Worm (Caenorhabditis elegans) whole organism, L1 larva: Measurements from ENCODE around the gene C06A8.8.

ENCODE experiments used
- ceh-82 ChIP-seq, 3 experiments: fragments of 150-350 bp in 1 of 3; sonication (generic microtip) in 2 of 3; optimal IDR thresholded peaks; 2 replicates each; lab custom pipeline; 2014 to 2017; ENCODE audit warnings: missing biosample characterization in 3 of 3, missing genetic modification characterization in 3 of 3
- elt-2 ChIP-seq: sonication (generic microtip); optimal IDR thresholded peaks from 2 replicates; lab custom pipeline; 2016; ENCODE audit warnings: missing genetic modification characterization, mild to moderate bottlenecking, inconsistent platforms, missing compliant biosample characterization, missing genetic modification reagents
- elt-3 ChIP-seq, 6 experiments: fragments of 150-350 bp in 1 of 6; sonication (generic microtip); optimal IDR thresholded peaks; 2 replicates each; lab custom pipeline; 2017 to 2018; ENCODE audit warnings: missing biosample characterization in 6 of 6, missing genetic modification characterization in 6 of 6, inconsistent platforms in 1 of 6
- lin-39 ChIP-seq: fragments of 150-350 bp; optimal IDR thresholded peaks from 2 replicates; lab custom pipeline; 2014; ENCODE audit warnings: missing biosample characterization, missing genetic modification reagents, missing genetic modification characterization
- lsy-2 ChIP-seq, 2 experiments: fragments of 150-350 bp; optimal IDR thresholded peaks; 2 replicates each; lab custom pipeline; 2014; ENCODE audit warnings: missing biosample characterization in 2 of 2, missing genetic modification characterization in 2 of 2
- nhr-237 ChIP-seq: fragments of 150-350 bp; optimal IDR thresholded peaks from 2 replicates; lab custom pipeline; 2014; ENCODE audit warnings: missing biosample characterization, missing genetic modification characterization
- nhr-28 ChIP-seq: fragments of 150-350 bp; optimal IDR thresholded peaks from 2 replicates; lab custom pipeline; 2014; ENCODE audit warnings: missing biosample characterization, missing genetic modification characterization
- unc-30 ChIP-seq: sonication (generic microtip); optimal IDR thresholded peaks from 2 replicates; lab custom pipeline; 2017; ENCODE audit warnings: missing biosample characterization, missing genetic modification characterization

ce11 chrII:7790324-7790898 is 18.6 kb upstream of the C06A8.8 start, which contains the start of gene srlf-1:
- no peak for TF ChIP-seq nhr-28 (tag; lab: Kevin White, UChicago)
- no peak for TF ChIP-seq unc-30 (tag; lab: Kevin White, UChicago)
- no peak for TF ChIP-seq nhr-237 (tag; lab: Kevin White, UChicago)
- TF ChIP-seq lsy-2 (tag; optimal IDR thresholded peaks at IDR 0.05; lab: Kevin White, UChicago): peak in 1 of 2 experiments; percentile 18
- no peak for TF ChIP-seq ceh-82 (tag; optimal IDR thresholded peaks at IDR 0.05; lab: Kevin White, UChicago)
- TF ChIP-seq elt-2: no peak
- TF ChIP-seq lin-39: no peak
- no peak for TF ChIP-seq elt-3 (tag; optimal IDR thresholded peaks at IDR 0.05; lab: Kevin White, UChicago)
